Fruit fly (Drosophila melanogaster): Measurements from ENCODE around the gene Cpr66D.

Cpr66D gene

DNA sequence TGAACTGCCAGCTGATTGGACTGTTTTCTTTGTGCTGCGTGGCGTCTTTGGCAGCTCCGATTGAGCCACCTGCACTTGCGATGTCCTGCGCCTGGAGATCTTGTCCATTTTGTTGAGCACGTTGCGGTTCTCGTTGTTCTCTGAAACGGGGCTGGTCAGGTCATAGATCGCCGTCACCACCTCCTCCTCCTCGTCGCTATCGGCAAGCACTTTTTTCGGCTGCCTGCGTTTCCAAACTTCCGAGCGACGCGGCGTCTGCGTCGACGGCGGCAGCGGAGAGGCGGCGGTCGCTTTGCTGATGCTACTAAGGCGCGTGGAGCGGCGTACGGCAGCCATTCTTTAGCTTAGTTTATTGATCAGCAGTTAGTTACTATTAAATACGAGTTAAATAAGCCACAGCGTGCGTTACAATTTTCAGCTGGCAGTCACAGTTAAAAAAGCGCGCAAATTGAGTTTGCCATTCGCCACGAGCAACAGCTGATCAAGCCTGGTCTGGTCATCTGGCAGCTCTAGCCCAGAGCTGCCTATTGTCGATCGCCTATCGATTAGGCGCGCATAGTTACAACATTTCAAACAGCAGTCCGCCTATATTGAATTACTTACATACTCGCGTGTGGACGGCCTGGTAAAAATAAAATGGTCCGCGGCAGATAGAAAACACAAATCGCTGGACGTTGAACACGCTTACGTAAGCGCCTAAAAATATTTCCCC is 6.5 kb upstream of the Cpr66D start, which contains the start of gene Cdc6 (continued):
- no peak for TF ChIP-seq repo (GFP tag; optimal IDR thresholded peaks at IDR 0.05)
- no peak for TF ChIP-seq CG10366 (GFP tag; IDR thresholded peaks at IDR 0.05)
- TF ChIP-seq HLHmδ (GFP tag; optimal IDR thresholded peaks at IDR 0.05), result no peak
- no peak for TF ChIP-seq PHDP (tag; optimal IDR thresholded peaks at IDR 0.05)
- no peak for TF ChIP-seq Optix (GFP tag; IDR thresholded peaks at IDR 0.05)
- no peak for TF ChIP-seq CG7357 (GFP tag; IDR thresholded peaks at IDR 0.05)
- TF ChIP-seq CG13775 (GFP tag; optimal IDR thresholded peaks at IDR 0.05), result no peak
- no peak for TF ChIP-seq sima (GFP tag; optimal IDR thresholded peaks at IDR 0.05)
- TF ChIP-seq CG10267 (tag; optimal IDR thresholded peaks at IDR 0.05), result peak; percentile 13
- TF ChIP-seq Ptx1 (GFP tag; IDR thresholded peaks at IDR 0.05), result no peak
- TF ChIP-seq sisA (GFP tag; IDR thresholded peaks at IDR 0.05), result no peak
- no peak for TF ChIP-seq vfl (GFP tag; optimal IDR thresholded peaks at IDR 0.05)
- no peak for TF ChIP-seq CG18599 (GFP tag; optimal IDR thresholded peaks at IDR 0.05)
- TF ChIP-seq Hr39 (optimal IDR thresholded peaks at IDR 0.05), result no peak
- no peak for TF ChIP-seq Ssrp (tag; optimal IDR thresholded peaks at IDR 0.05)
- TF ChIP-seq Lim3 (GFP tag; IDR thresholded peaks at IDR 0.05), result no peak
- TF ChIP-seq CG4617 (GFP tag; optimal IDR thresholded peaks at IDR 0.05; ENCODE audit: borderline replicate concordance), result no peak
- no peak for TF ChIP-seq CG11723 (GFP tag; optimal IDR thresholded peaks at IDR 0.05)
- no peak for TF ChIP-seq Bteb2 (GFP tag; optimal IDR thresholded peaks at IDR 0.05)
- TF ChIP-seq zen (tag; optimal IDR thresholded peaks at IDR 0.05), result peak; percentile 27
- no peak for TF ChIP-seq CG32772 (GFP tag; IDR thresholded peaks at IDR 0.05)
- TF ChIP-seq chif (GFP tag; optimal IDR thresholded peaks at IDR 0.05), result no peak
- TF ChIP-seq br (optimal IDR thresholded peaks at IDR 0.05), result no peak
- TF ChIP-seq stwl (tag; optimal IDR thresholded peaks at IDR 0.05), result peak; percentile 58
- no peak for TF ChIP-seq insv (GFP tag; optimal IDR thresholded peaks at IDR 0.05)
- peak; percentile 99 for TF ChIP-seq Dp (GFP tag; optimal IDR thresholded peaks at IDR 0.05)
- TF ChIP-seq Mad (GFP tag; optimal IDR thresholded peaks at IDR 0.05), result no peak
- no peak for TF ChIP-seq Hmr (GFP tag; optimal IDR thresholded peaks at IDR 0.05)
- no peak for TF ChIP-seq CG11695 (GFP tag; IDR thresholded peaks at IDR 0.05)
- TF ChIP-seq Blimp-1 (GFP tag; optimal IDR thresholded peaks at IDR 0.05), result no peak
- peak; percentile 82 for TF ChIP-seq MBD-R2 (GFP tag; IDR thresholded peaks at IDR 0.05)
- TF ChIP-seq Camta (GFP tag; optimal IDR thresholded peaks at IDR 0.05), result no peak
- TF ChIP-seq CG14014 (GFP tag; IDR thresholded peaks at IDR 0.05), result no peak
- peak; percentile 20; the same call in 1 of the 2 replicates for TF ChIP-seq unc-4 (GFP tag; IDR thresholded peaks at IDR 0.05; ENCODE audit: partially characterized antibody)
- peak; percentile 53 for TF ChIP-seq CG13287 (GFP tag; IDR thresholded peaks at IDR 0.05; ENCODE audit: partially characterized antibody)
- TF ChIP-seq Atf3 (GFP tag; optimal IDR thresholded peaks at IDR 0.05), result no peak
- TF ChIP-seq CG10431 (GFP tag; optimal IDR thresholded peaks at IDR 0.05), result no peak
- TF ChIP-seq CG3847 (GFP tag; IDR thresholded peaks at IDR 0.05), result peak; percentile 19; the same call in 1 of the 2 replicates
- TF ChIP-seq zen2 (GFP tag; IDR thresholded peaks at IDR 0.05; ENCODE audit: partially characterized antibody), result no peak
- TF ChIP-seq CG11247 (GFP tag; IDR thresholded peaks at IDR 0.05), result no peak
- TF ChIP-seq HmgZ (tag; optimal IDR thresholded peaks at IDR 0.05), result peak; percentile 1
- TF ChIP-seq Fer1 (GFP tag; optimal IDR thresholded peaks at IDR 0.05), result no peak
- TF ChIP-seq luna (GFP tag; optimal IDR thresholded peaks at IDR 0.05), result no peak
- no peak for TF ChIP-seq CG17361 (GFP tag; IDR thresholded peaks at IDR 0.05)
- no peak for TF ChIP-seq Lpt (GFP tag; optimal IDR thresholded peaks at IDR 0.05)
